Fruit fly (Drosophila melanogaster): ENCODE data around the gene CG8001.
A peak's percentile ranks its signal among the peaks of the same experiment; 100 is the strongest.

Gene CG8001

dm6 chr3L:1802802-1803201 is 46.8 kb downstream of the CG8001 start, which contains the start of the genes JTBR and CG42676 (continued):
- TF ChIP-seq MESR4 (GFP tag; optimal IDR thresholded peaks at IDR 0.05) (peak; percentile 16), Scr (GFP tag; IDR thresholded peaks at IDR 0.05; ENCODE audit: partially characterized antibody) (peak; percentile 52), CG2120 (GFP tag; optimal IDR thresholded peaks at IDR 0.05) (peak; percentile 41), Dll (GFP tag; IDR thresholded peaks at IDR 0.05; ENCODE audit: partially characterized antibody) (peak; percentile 39; the same call in 1 of the 4 replicates), CG12391 (tag; optimal IDR thresholded peaks at IDR 0.05) (peak; percentile 67), gt (GFP tag; IDR thresholded peaks at IDR 0.05) (no peak), ttk (GFP tag; IDR thresholded peaks at IDR 0.05) (no peak), CG7556 (GFP tag; optimal IDR thresholded peaks at IDR 0.05) (no peak), CG34376 (GFP tag; optimal IDR thresholded peaks at IDR 0.05) (peak; percentile 29), HLH3B (GFP tag; IDR thresholded peaks at IDR 0.05) (no peak), Trl (optimal IDR thresholded peaks at IDR 0.05) (no peak), Trl (GFP tag; optimal IDR thresholded peaks at IDR 0.05) (no peak), CG12659 (GFP tag; optimal IDR thresholded peaks at IDR 0.05) (peak; percentile 50)

dm6 chr3L:1808631-1809030 is 52.7 kb downstream of the CG8001 start:
- TF ChIP-seq CG30431 (GFP tag; optimal IDR thresholded peaks at IDR 0.05) (peak; percentile 79), CG10959 (GFP tag; IDR thresholded peaks at IDR 0.05) (peak; percentile 84), amos (GFP tag; IDR thresholded peaks at IDR 0.05; ENCODE audit: partially characterized antibody) (no peak), pum (GFP tag; optimal IDR thresholded peaks at IDR 0.05) (peak; percentile 86), HLH4C (GFP tag; IDR thresholded peaks at IDR 0.05; ENCODE audit: partially characterized antibody) (no peak), ATbp (GFP tag; optimal IDR thresholded peaks at IDR 0.05) (peak; percentile 83), ase (GFP tag; IDR thresholded peaks at IDR 0.05) (peak; percentile 86; the same call in 2 of the 3 replicates), CG11695 (GFP tag; IDR thresholded peaks at IDR 0.05) (peak; percentile 92), Doc2 (GFP tag; IDR thresholded peaks at IDR 0.05) (peak; percentile 74), pfk (GFP tag; optimal IDR thresholded peaks at IDR 0.05) (no peak), CG6654 (GFP tag; optimal IDR thresholded peaks at IDR 0.05) (peak; percentile 31), bab2 (GFP tag; optimal IDR thresholded peaks at IDR 0.05) (peak; percentile 90), Hr51 (GFP tag; optimal IDR thresholded peaks at IDR 0.05) (peak; percentile 78 to 91), CG8281 (tag; optimal IDR thresholded peaks at IDR 0.05) (peak; percentile 64), ara (GFP tag; IDR thresholded peaks at IDR 0.05) (peak; percentile 88), chif (GFP tag; optimal IDR thresholded peaks at IDR 0.05) (peak; percentile 84 to 91), CG2199 (GFP tag; IDR thresholded peaks at IDR 0.05) (peak; percentile 95; the same call in 2 of the 3 replicates), crc (GFP tag; optimal IDR thresholded peaks at IDR 0.05) (peak; percentile 82), Nf-YB (GFP tag; optimal IDR thresholded peaks at IDR 0.05) (peak; percentile 62), twi (tag; optimal IDR thresholded peaks at IDR 0.05) (peak; percentile 42), CG2129 (GFP tag; IDR thresholded peaks at IDR 0.05; ENCODE audit: partially characterized antibody) (no peak), Nf-YC (tag; optimal IDR thresholded peaks at IDR 0.05) (peak; percentile 59), chm (GFP tag; IDR thresholded peaks at IDR 0.05) (peak; percentile 91), Atf3 (GFP tag; optimal IDR thresholded peaks at IDR 0.05) (peak; percentile 84), HLH54F (GFP tag; optimal IDR thresholded peaks at IDR 0.05) (peak; percentile 88), CG12071 (GFP tag; optimal IDR thresholded peaks at IDR 0.05) (peak; percentile 91), Sry-δ (GFP tag; optimal IDR thresholded peaks at IDR 0.05) (peak; percentile 57), CG8765 (GFP tag; IDR thresholded peaks at IDR 0.05) (peak; percentile 30; the same call in 1 of the 2 replicates), CG10431 (GFP tag; optimal IDR thresholded peaks at IDR 0.05) (no peak), CG12391 (tag; optimal IDR thresholded peaks at IDR 0.05) (peak; percentile 88), CG5245 (GFP tag; optimal IDR thresholded peaks at IDR 0.05) (peak; percentile 84), gcm2 (GFP tag; optimal IDR thresholded peaks at IDR 0.05) (peak; percentile 84), CG4328 (GFP tag; optimal IDR thresholded peaks at IDR 0.05) (no peak), tin (GFP tag; optimal IDR thresholded peaks at IDR 0.05) (peak; percentile 88), crp (GFP tag; optimal IDR thresholded peaks at IDR 0.05) (peak in 1 of 2 experiments; percentile 37), CG6791 (GFP tag; IDR thresholded peaks at IDR 0.05; ENCODE audit: partially characterized antibody) (no peak), vfl (GFP tag; optimal IDR thresholded peaks at IDR 0.05) (peak; percentile 77)
